Worm (Caenorhabditis elegans): ENCODE measurements around the gene F56D2.5.

The F56D2.5 gene

ce11 chrIII:5603439-5603986, 22.3 kb upstream of the F56D2.5 start, which contains the start of gene madf-11:
Gene madf-11 (minus strand): TSS chrIII:5603489.
- TF ChIP-seq lin-13 (GFP tag; optimal IDR thresholded peaks at IDR 0.05) (peak; percentile 51), Y48G9A.11 (GFP tag; IDR thresholded peaks at IDR 0.05) (no peak), nhr-76 (tag; optimal IDR thresholded peaks at IDR 0.05) (no peak), vab-7 (GFP tag; IDR thresholded peaks at IDR 0.05) (0 out of 2 replicates have a peak, but pooled peaks have one; percentile 26), hlh-11 (tag; optimal IDR thresholded peaks at IDR 0.05) (peak; percentile 74), madf-9 (GFP tag; conservative IDR thresholded peaks at IDR 0.05) (0 out of 2 replicates have a peak, but pooled peaks have one; percentile 44), gei-8 (GFP tag; optimal IDR thresholded peaks at IDR 0.05) (no peak), spr-3 (GFP tag; optimal IDR thresholded peaks at IDR 0.05) (no peak), lin-15B (tag; optimal IDR thresholded peaks at IDR 0.05) (peak; percentile 41), aha-1 (tag) (peak; percentile 99), ztf-11 (tag; optimal IDR thresholded peaks at IDR 0.05) (no peak), hmg-1.1 (GFP tag; IDR thresholded peaks at IDR 0.05) (peak; percentile 71), snpc-1.2 (GFP tag; IDR thresholded peaks at IDR 0.05) (no peak; the same call in 1 of the 2 replicates), fos-1 (tag; optimal IDR thresholded peaks at IDR 0.05) (no peak), dmd-8 (GFP tag; IDR thresholded peaks at IDR 0.05) (no peak), F26F4.8 (GFP tag; conservative IDR thresholded peaks at IDR 0.05) (no peak), ZK337.2 (GFP tag; IDR thresholded peaks at IDR 0.05) (peak; percentile 22; the same call in 1 of the 2 replicates), mdt-29 (GFP tag; IDR thresholded peaks at IDR 0.05) (no peak), aly-2 (tag; optimal IDR thresholded peaks at IDR 0.05) (no peak), T26A8.4 (GFP tag; IDR thresholded peaks at IDR 0.05) (peak; percentile 37; the same call in 1 of the 2 replicates), lin-38 (GFP tag; IDR thresholded peaks at IDR 0.05) (peak; percentile 52), zip-2 (tag; optimal IDR thresholded peaks at IDR 0.05) (no peak), F49E8.2 (tag; optimal IDR thresholded peaks at IDR 0.05; ENCODE audit: borderline replicate concordance) (no peak), R02D3.7 (tag; optimal IDR thresholded peaks at IDR 0.05) (no peak), ama-1 (optimal IDR thresholded peaks at IDR 0.05) (no peak), lir-3 (tag; optimal IDR thresholded peaks at IDR 0.05) (no peak), dpl-1 (GFP tag; optimal IDR thresholded peaks at IDR 0.05) (peak; percentile 74), egl-27 (tag; optimal IDR thresholded peaks at IDR 0.05) (no peak), nhr-41 (GFP tag; IDR thresholded peaks at IDR 0.05) (no peak), mxl-3 (GFP tag; optimal IDR thresholded peaks at IDR 0.05) (peak; percentile 79), nhr-48 (tag; optimal IDR thresholded peaks at IDR 0.05) (peak; percentile 17), egl-43 (GFP tag; IDR thresholded peaks at IDR 0.05) (no peak; the same call in 1 of the 2 replicates), T20F7.1 (GFP tag; optimal IDR thresholded peaks at IDR 0.05) (no peak), F37D6.2 (tag; optimal IDR thresholded peaks at IDR 0.05) (no peak), nhr-237 (tag; optimal IDR thresholded peaks at IDR 0.05) (no peak), daf-8 (GFP tag; IDR thresholded peaks at IDR 0.05) (no peak), ctbp-1 (GFP tag; IDR thresholded peaks at IDR 0.05) (no peak), nhr-111 (GFP tag; optimal IDR thresholded peaks at IDR 0.05) (no peak), Y75B8A.6 (GFP tag; IDR thresholded peaks at IDR 0.05) (no peak), ces-1 (GFP tag; optimal IDR thresholded peaks at IDR 0.05) (no peak), nhr-102 (tag; optimal IDR thresholded peaks at IDR 0.05) (no peak), skn-1 (tag; optimal IDR thresholded peaks at IDR 0.05) (no peak), nhr-25 (tag; optimal IDR thresholded peaks at IDR 0.05; ENCODE audit: borderline replicate concordance, insufficient read depth) (no peak), zfp-3 (GFP tag; conservative IDR thresholded peaks at IDR 0.05) (no peak), mdl-1 (tag; optimal IDR thresholded peaks at IDR 0.05) (peak in 1 of 2 experiments; percentile 70), madf-5 (GFP tag; IDR thresholded peaks at IDR 0.05) (no peak), pha-4 (GFP tag; IDR thresholded peaks at IDR 0.05) (no peak), pha-4 (tag; optimal IDR thresholded peaks at IDR 0.05) (no peak), lsy-2 (tag; optimal IDR thresholded peaks at IDR 0.05) (peak in 1 of 2 experiments; percentile 82), nhr-77 (tag; optimal IDR thresholded peaks at IDR 0.05) (peak; percentile 82), sdz-12 (GFP tag; optimal IDR thresholded peaks at IDR 0.05) (no peak), ztf-7 (tag; optimal IDR thresholded peaks at IDR 0.05) (no peak)

Measured in whole organism, L4 larva.